Fruit fly (Drosophila melanogaster) whole organism, pupa: ENCODE measurements around the gene HP5.

Experiments used
- CG10348 ChIP-seq: fragments of 200-800 bp; sonication (Bioruptor generic); IDR thresholded peaks from 2 replicates; pipeline ENCODE4 v1.3.6; 2022; ENCODE audit warnings: missing biosample characterization, missing genetic modification characterization
- CG12605 ChIP-seq: fragments of 200-800 bp; sonication (Bioruptor generic); IDR thresholded peaks from 2 replicates; pipeline ENCODE4 v1.3.6; 2022; ENCODE audit warnings: missing biosample characterization, missing genetic modification characterization
- CG13204 ChIP-seq: fragments of 200-800 bp; sonication (Bioruptor generic); optimal IDR thresholded peaks from 2 replicates; lab custom pipeline; 2018; ENCODE audit warnings: missing biosample characterization, mild to moderate bottlenecking, missing genetic modification characterization, moderate library complexity
- CG14655 ChIP-seq: fragments of 200-800 bp; sonication (Bioruptor generic); optimal IDR thresholded peaks from 3 replicates; lab custom pipeline; 2017; ENCODE audit warnings: mild to moderate bottlenecking, missing biosample characterization, missing genetic modification reagents, missing genetic modification characterization
- CG15710 ChIP-seq: fragments of 200-800 bp; sonication (Bioruptor generic); optimal IDR thresholded peaks from 2 replicates; lab custom pipeline; 2018; ENCODE audit warnings: missing biosample characterization, mild to moderate bottlenecking, missing genetic modification characterization, moderate library complexity
- CG17806 ChIP-seq: fragments of 200-800 bp; sonication (Bioruptor generic); optimal IDR thresholded peaks from 2 replicates; lab custom pipeline; 2018; ENCODE audit warnings: missing biosample characterization, mild to moderate bottlenecking, missing genetic modification characterization, moderate library complexity
- CG32121 ChIP-seq: fragments of 200-800 bp; sonication (Bioruptor generic); IDR thresholded peaks from 2 replicates; pipeline ENCODE4 v1.3.6; 2022; ENCODE audit warnings: missing biosample characterization, missing genetic modification characterization
- CG34367 ChIP-seq: fragments of 200-800 bp; sonication (Bioruptor generic); optimal IDR thresholded peaks from 2 replicates; lab custom pipeline; 2018; ENCODE audit warnings: missing biosample characterization, mild to moderate bottlenecking, missing genetic modification characterization
- CG4496 ChIP-seq: fragments of 200-800 bp; sonication (Bioruptor generic); IDR thresholded peaks from 3 replicates; pipeline ENCODE4 v1.3.6; 2022; ENCODE audit warnings: missing biosample characterization, missing genetic modification characterization
- CG8159 ChIP-seq: fragments of 200-800 bp; sonication (Bioruptor generic); optimal IDR thresholded peaks from 3 replicates; lab custom pipeline; 2018; ENCODE audit warnings: missing biosample characterization, mild to moderate bottlenecking, missing genetic modification characterization, moderate library complexity
- CG8301 ChIP-seq: fragments of 200-800 bp; sonication (Bioruptor generic); optimal IDR thresholded peaks from 2 replicates; lab custom pipeline; 2018; ENCODE audit warnings: missing biosample characterization, mild to moderate bottlenecking, missing genetic modification characterization
- CG9948 ChIP-seq: fragments of 200-800 bp; sonication (Bioruptor generic); optimal IDR thresholded peaks from 2 replicates; lab custom pipeline; 2018; ENCODE audit warnings: missing biosample characterization, mild to moderate bottlenecking, missing genetic modification characterization, moderate library complexity
- D1 ChIP-seq: fragments of 200-800 bp; sonication (Bioruptor generic); optimal IDR thresholded peaks from 2 replicates; lab custom pipeline; 2018; ENCODE audit warnings: missing biosample characterization, mild to moderate bottlenecking, missing genetic modification characterization, moderate library complexity
- EcR ChIP-seq: fragments of 200-800 bp; sonication (Bioruptor generic); optimal IDR thresholded peaks from 3 replicates; lab custom pipeline; 2019; ENCODE audit warnings: missing biosample characterization, missing genetic modification characterization, mild to moderate bottlenecking, moderate library complexity, missing genetic modification reagents
- Ets98B ChIP-seq: fragments of 200-800 bp; sonication (Bioruptor generic); IDR thresholded peaks from 2 replicates; pipeline ENCODE4 v1.3.6; 2022; ENCODE audit warnings: missing biosample characterization, missing genetic modification characterization
- Pif1A ChIP-seq: fragments of 200-800 bp; sonication (Bioruptor generic); optimal IDR thresholded peaks from 3 replicates; lab custom pipeline; 2016; ENCODE audit warnings: missing biosample characterization, missing genetic modification characterization
- Pif1B ChIP-seq: fragments of 200-800 bp; sonication (Bioruptor generic); optimal IDR thresholded peaks from 3 replicates; lab custom pipeline; 2016; ENCODE audit warnings: missing biosample characterization, missing genetic modification characterization
- Snoo ChIP-seq: fragments of 200-800 bp; sonication (Bioruptor generic); optimal IDR thresholded peaks from 3 replicates; lab custom pipeline; 2017; ENCODE audit warnings: missing biosample characterization, mild to moderate bottlenecking, missing genetic modification characterization, inconsistent platforms
- fd96Ca ChIP-seq: fragments of 200-800 bp; sonication (Bioruptor generic); IDR thresholded peaks from 3 replicates; pipeline ENCODE4 v1.3.6; 2022; ENCODE audit warnings: missing biosample characterization, missing genetic modification characterization
- gl ChIP-seq: fragments of 200-800 bp; sonication (Bioruptor generic); optimal IDR thresholded peaks from 2 replicates; lab custom pipeline; 2018; ENCODE audit warnings: missing biosample characterization, mild to moderate bottlenecking, missing genetic modification characterization
- rn ChIP-seq: fragments of 200-800 bp; sonication (Bioruptor generic); IDR thresholded peaks from 2 replicates; pipeline ENCODE4 v1.3.6; 2022; ENCODE audit warnings: missing biosample characterization, missing genetic modification characterization

HP5 gene

dm6 chrX:11498143-11498542 lies 43.6 kb downstream of the HP5 start:
- TF ChIP-seq CG15710 (tag; lab: Kevin White, UChicago) (no peak), Pif1A (no peak), CG14655 (GFP tag; lab: Kevin White, UChicago) (no peak), Pif1B (GFP tag; lab: Kevin White, UChicago) (no peak), CG13204 (no peak), CG8301 (tag; lab: Kevin White, UChicago) (no peak), D1 (tag; lab: Kevin White, UChicago) (no peak), CG9948 (tag; lab: Kevin White, UChicago) (no peak), Snoo (tag; lab: Kevin White, UChicago) (no peak)

dm6 chrX:11499454-11499853 lies 44.9 kb downstream of the HP5 start:
- TF ChIP-seq CG4496 (GFP tag; lab: Robert Waterston, UW) (peak; percentile 83), EcR (GFP tag; lab: Kevin White, UChicago) (no peak), CG8159 (tag; lab: Kevin White, UChicago) (peak; percentile 66), gl (tag; lab: Kevin White, UChicago) (no peak), Pif1B (GFP tag; lab: Kevin White, UChicago) (peak; percentile 73), Snoo (tag; lab: Kevin White, UChicago) (peak; percentile 76), D1 (tag; lab: Kevin White, UChicago) (no peak), Ets98B (GFP tag; lab: Robert Waterston, UW) (peak; percentile 81), CG10348 (GFP tag; lab: Robert Waterston, UW) (no peak), CG12605 (0 out of 2 replicates have a peak, but pooled peaks have one; percentile 35), CG17806 (tag; lab: Kevin White, UChicago) (peak; percentile 59), CG8301 (tag; lab: Kevin White, UChicago) (peak; percentile 65), fd96Ca (GFP tag; lab: Robert Waterston, UW) (peak; percentile 82), rn (GFP tag; lab: Robert Waterston, UW) (0 out of 2 replicates have a peak, but pooled peaks have one; percentile 26), CG32121 (GFP tag; lab: Robert Waterston, UW) (peak; percentile 49), Pif1A (peak; percentile 77), CG13204 (peak; percentile 9), CG9948 (tag; lab: Kevin White, UChicago) (peak; percentile 48), CG15710 (tag; lab: Kevin White, UChicago) (peak; percentile 68), CG14655 (GFP tag; lab: Kevin White, UChicago) (peak; percentile 70), CG34367 (tag; lab: Kevin White, UChicago) (peak; percentile 55)

dm6 chrX:11500284-11500683 lies 45.7 kb downstream of the HP5 start:
- no peak for TF ChIP-seq CG9948 (tag; lab: Kevin White, UChicago)
- no peak for TF ChIP-seq fd96Ca (GFP tag; lab: Robert Waterston, UW)
- TF ChIP-seq EcR (GFP tag; lab: Kevin White, UChicago): peak; percentile 28

- TF ChIP-seq CG8159 (tag; lab: Kevin White, UChicago): no peak
- no peak for TF ChIP-seq CG17806 (tag; lab: Kevin White, UChicago)
- TF ChIP-seq CG4496 (GFP tag; lab: Robert Waterston, UW): 0 out of 3 replicates have a peak, but pooled peaks have one; percentile 16
These were observed 46.8 kb downstream of the HP5 start for dm6 chrX:11501221-11501961.

dm6 chrX:11503625-11504024 lies 49.0 kb downstream of the HP5 start:
- TF ChIP-seq CG34367 (tag; lab: Kevin White, UChicago): no peak

- TF ChIP-seq EcR (GFP tag; lab: Kevin White, UChicago) (peak; percentile 51), Snoo (tag; lab: Kevin White, UChicago) (no peak), CG15710 (tag; lab: Kevin White, UChicago) (no peak), CG34367 (tag; lab: Kevin White, UChicago) (no peak)
- TF ChIP-seq, all 21 proteins: peak for 1
These were observed 51.6 kb downstream of the HP5 start for dm6 chrX:11506210-11506609.
